Fruit fly (Drosophila melanogaster) whole organism, embryonic: ENCODE results near the gene CG33235.
A peak's percentile ranks its signal among the peaks of the same experiment; 100 is the strongest.

ENCODE experiments used
- Atf-2 ChIP-seq: fragments of 200-800 bp; sonication (Bioruptor generic); optimal IDR thresholded peaks from 2 replicates; lab custom pipeline; 2016; ENCODE audit warnings: missing biosample characterization, missing genetic modification characterization
- Atf3 ChIP-seq: fragments of 200-800 bp; sonication (Bioruptor generic); optimal IDR thresholded peaks from 3 replicates; lab custom pipeline; 2016; ENCODE audit warnings: missing biosample characterization, missing genetic modification characterization
- B-H1 ChIP-seq: fragments of 200-800 bp; sonication (Bioruptor generic); IDR thresholded peaks from 3 replicates; pipeline ENCODE4 v1.3.6; 2022; ENCODE audit warnings: missing biosample characterization, missing genetic modification characterization
- BtbVII ChIP-seq: fragments of 200-800 bp; sonication (Bioruptor generic); optimal IDR thresholded peaks from 3 replicates; lab custom pipeline; 2017; ENCODE audit warnings: missing biosample characterization, mild to moderate bottlenecking, missing genetic modification characterization
- CG10274 ChIP-seq: fragments of 200-800 bp; sonication (Bioruptor generic); optimal IDR thresholded peaks from 3 replicates; lab custom pipeline; 2017; ENCODE audit warnings: missing biosample characterization, mild to moderate bottlenecking, missing genetic modification characterization
- CG10366 ChIP-seq: fragments of 200-800 bp; sonication (Bioruptor generic); IDR thresholded peaks from 2 replicates; pipeline ENCODE4 v1.3.6; 2022; ENCODE audit warnings: missing biosample characterization, missing genetic modification characterization
- CG10462 ChIP-seq: fragments of 200-800 bp; sonication (Bioruptor generic); optimal IDR thresholded peaks from 2 replicates; lab custom pipeline; 2016; ENCODE audit warnings: missing biosample characterization, missing genetic modification characterization
- CG11696 ChIP-seq: fragments of 200-800 bp; sonication (Bioruptor generic); IDR thresholded peaks from 2 replicates; pipeline ENCODE4 v1.3.6; 2022; ENCODE audit warnings: missing biosample characterization, missing genetic modification characterization
- CG12391 ChIP-seq: fragments of 200-800 bp; sonication (Bioruptor generic); optimal IDR thresholded peaks from 3 replicates; lab custom pipeline; 2018; ENCODE audit warnings: missing biosample characterization, mild to moderate bottlenecking, missing genetic modification characterization, moderate library complexity
- CG14050 ChIP-seq: fragments of 200-800 bp; sonication (Bioruptor generic); IDR thresholded peaks from 3 replicates; pipeline ENCODE4 v1.3.6; 2022; ENCODE audit warnings: missing biosample characterization, missing genetic modification characterization
- CG1647 ChIP-seq: fragments of 200-800 bp; sonication (Bioruptor generic); optimal IDR thresholded peaks from 3 replicates; lab custom pipeline; 2016; ENCODE audit warnings: missing biosample characterization, missing genetic modification characterization
- CG17328 ChIP-seq: fragments of 200-800 bp; sonication (Bioruptor generic); IDR thresholded peaks from 2 replicates; pipeline ENCODE4 v1.3.6; 2022; ENCODE audit warnings: missing biosample characterization, missing genetic modification characterization
- CG2875 ChIP-seq: fragments of 200-800 bp; sonication (Bioruptor generic); optimal IDR thresholded peaks from 2 replicates; lab custom pipeline; 2017; ENCODE audit warnings: missing biosample characterization, mild to moderate bottlenecking, missing genetic modification characterization, missing genetic modification reagents
- CG3407 ChIP-seq: fragments of 200-800 bp; sonication (Bioruptor generic); optimal IDR thresholded peaks from 2 replicates; lab custom pipeline; 2018; ENCODE audit warnings: missing biosample characterization, mild to moderate bottlenecking, missing genetic modification characterization
- CG3726 ChIP-seq: fragments of 200-800 bp; sonication (Bioruptor generic); IDR thresholded peaks from 3 replicates; pipeline ENCODE4, ENCODE4 v1.3.6; 2022; ENCODE audit warnings: missing biosample characterization, missing genetic modification characterization
- CG4328 ChIP-seq: fragments of 200-800 bp; sonication (Bioruptor generic); optimal IDR thresholded peaks from 3 replicates; lab custom pipeline; 2017; ENCODE audit warnings: missing biosample characterization, missing genetic modification reagents, missing genetic modification characterization
- CG7963 ChIP-seq: fragments of 200-800 bp; sonication (Bioruptor generic); IDR thresholded peaks from 3 replicates; pipeline ENCODE4 v1.3.6; 2022; ENCODE audit warnings: missing biosample characterization, missing genetic modification characterization; ENCODE audit not compliant: partially characterized antibody
- CG8089 ChIP-seq: fragments of 200-800 bp; sonication (Bioruptor generic); optimal IDR thresholded peaks from 3 replicates; lab custom pipeline; 2016; ENCODE audit warnings: missing biosample characterization, missing genetic modification characterization
- CG9932 ChIP-seq: fragments of 200-800 bp; sonication (Bioruptor generic); IDR thresholded peaks from 2 replicates; pipeline ENCODE4 v1.3.6; 2022; ENCODE audit warnings: missing biosample characterization, missing genetic modification characterization
- D19B ChIP-seq: fragments of 200-800 bp; sonication (Bioruptor generic); optimal IDR thresholded peaks from 2 replicates; lab custom pipeline; 2017; ENCODE audit warnings: missing biosample characterization, mild to moderate bottlenecking, missing genetic modification characterization
- Dek ChIP-seq: fragments of 200-800 bp; sonication (Bioruptor generic); optimal IDR thresholded peaks from 3 replicates; lab custom pipeline; 2019; ENCODE audit warnings: missing biosample characterization, mild to moderate bottlenecking, missing genetic modification characterization, moderate library complexity
- Dip2 ChIP-seq: fragments of 200-800 bp; sonication (Bioruptor generic); IDR thresholded peaks from 2 replicates; pipeline ENCODE4 v1.3.6; 2022; ENCODE audit warnings: missing biosample characterization, missing genetic modification characterization
- Dll ChIP-seq: fragments of 200-800 bp; sonication (Bioruptor generic); IDR thresholded peaks from 4 replicates; pipeline ENCODE4 v1.3.6; 2022; ENCODE audit warnings: missing biosample characterization, missing genetic modification characterization; ENCODE audit not compliant: partially characterized antibody
- Doc3 ChIP-seq: fragments of 200-800 bp; sonication (Bioruptor generic); IDR thresholded peaks from 3 replicates; pipeline ENCODE4 v1.3.6; 2022; ENCODE audit warnings: missing biosample characterization, missing genetic modification characterization; ENCODE audit not compliant: partially characterized antibody
- Dp ChIP-seq: fragments of 200-800 bp; sonication (Bioruptor generic); optimal IDR thresholded peaks from 2 replicates; lab custom pipeline; 2018; ENCODE audit warnings: missing biosample characterization, mild to moderate bottlenecking, missing genetic modification characterization, moderate library complexity
- Fer2 ChIP-seq: fragments of 200-800 bp; sonication (Bioruptor generic); optimal IDR thresholded peaks from 2 replicates; lab custom pipeline; 2018; ENCODE audit warnings: missing biosample characterization, mild to moderate bottlenecking, missing genetic modification characterization, moderate library complexity
- Hey ChIP-seq: fragments of 200-800 bp; sonication (Bioruptor generic); optimal IDR thresholded peaks from 3 replicates; lab custom pipeline; 2018; ENCODE audit warnings: missing biosample characterization, mild to moderate bottlenecking, missing genetic modification characterization
- Hr3 ChIP-seq: fragments of 200-800 bp; sonication (Bioruptor generic); optimal IDR thresholded peaks from 3 replicates; lab custom pipeline; 2016; ENCODE audit warnings: missing biosample characterization, missing genetic modification characterization
- Hr39 ChIP-seq: fragments of >200 bp; optimal IDR thresholded peaks from 2 replicates; lab custom pipeline; 2017
- NC2β ChIP-seq: fragments of 200-800 bp; sonication (Bioruptor generic); optimal IDR thresholded peaks from 2 replicates; lab custom pipeline; 2016; ENCODE audit warnings: missing biosample characterization, missing genetic modification characterization
- NFAT ChIP-seq: fragments of 200-800 bp; sonication (Bioruptor generic); IDR thresholded peaks from 2 replicates; pipeline ENCODE4 v1.3.6; 2022; ENCODE audit warnings: missing biosample characterization, missing genetic modification characterization
- NfI ChIP-seq: fragments of 200-800 bp; sonication (Bioruptor generic); optimal IDR thresholded peaks from 3 replicates; lab custom pipeline; 2018; ENCODE audit warnings: missing biosample characterization, mild to moderate bottlenecking, missing genetic modification characterization, moderate library complexity
- Opbp ChIP-seq: fragments of 200-800 bp; sonication (Bioruptor generic); IDR thresholded peaks from 3 replicates; pipeline ENCODE4 v1.3.6; 2022; ENCODE audit warnings: missing biosample characterization, missing genetic modification characterization; ENCODE audit not compliant: partially characterized antibody
- Poxn ChIP-seq: fragments of 200-800 bp; sonication (Bioruptor generic); IDR thresholded peaks from 2 replicates; pipeline ENCODE4 v1.3.6; 2022; ENCODE audit warnings: missing biosample characterization, missing genetic modification characterization
- Ssrp ChIP-seq: fragments of 200-800 bp; sonication (Bioruptor generic); optimal IDR thresholded peaks from 2 replicates; lab custom pipeline; 2018; ENCODE audit warnings: missing biosample characterization, mild to moderate bottlenecking, missing genetic modification characterization, moderate library complexity
- Usf ChIP-seq: fragments of 200-800 bp; sonication (Bioruptor generic); optimal IDR thresholded peaks from 2 replicates; lab custom pipeline; 2017; ENCODE audit warnings: missing genotype, missing biosample characterization, missing genetic modification characterization
- Xbp1 ChIP-seq: fragments of 200-800 bp; sonication (Bioruptor generic); optimal IDR thresholded peaks from 3 replicates; lab custom pipeline; 2016; ENCODE audit warnings: missing biosample characterization, mild to moderate bottlenecking, missing genetic modification characterization
- YL-1 ChIP-seq: fragments of 200-800 bp; sonication (Bioruptor generic); optimal IDR thresholded peaks from 3 replicates; lab custom pipeline; 2017; ENCODE audit warnings: missing biosample characterization, mild to moderate bottlenecking, missing genetic modification characterization
- al ChIP-seq: fragments of 200-800 bp; sonication (Bioruptor generic); IDR thresholded peaks from 2 replicates; pipeline ENCODE4 v1.3.6; 2022; ENCODE audit warnings: missing biosample characterization, missing genetic modification characterization
- ash1 ChIP-seq: fragments of 200-800 bp; sonication (Bioruptor generic); optimal IDR thresholded peaks from 2 replicates; lab custom pipeline; 2018; ENCODE audit warnings: missing biosample characterization, mild to moderate bottlenecking, missing genetic modification characterization
- btn ChIP-seq: fragments of 200-800 bp; sonication (Bioruptor generic); optimal IDR thresholded peaks from 2 replicates; lab custom pipeline; 2016; ENCODE audit warnings: missing biosample characterization, missing genetic modification characterization
- emc ChIP-seq: fragments of 200-800 bp; sonication (Bioruptor generic); optimal IDR thresholded peaks from 2 replicates; lab custom pipeline; 2016; ENCODE audit warnings: missing biosample characterization, missing genetic modification characterization
- esg ChIP-seq: fragments of 200-800 bp; sonication (Bioruptor generic); conservative IDR thresholded peaks from 2 replicates; pipeline ENCODE4 v1.3.6; 2022; ENCODE audit warnings: missing biosample characterization, missing genetic modification characterization
- eyg ChIP-seq: fragments of 200-800 bp; sonication (Bioruptor generic); optimal IDR thresholded peaks from 3 replicates; lab custom pipeline; 2016; ENCODE audit warnings: missing biosample characterization, missing genetic modification characterization
- her ChIP-seq: fragments of 200-800 bp; sonication (Bioruptor generic); optimal IDR thresholded peaks from 2 replicates; lab custom pipeline; 2016; ENCODE audit warnings: missing biosample characterization, missing genetic modification characterization
- pros ChIP-seq: fragments of 200-800 bp; sonication (Bioruptor generic); optimal IDR thresholded peaks from 3 replicates; lab custom pipeline; 2019; ENCODE audit warnings: missing biosample characterization, mild to moderate bottlenecking, missing genetic modification characterization, moderate library complexity
- scrt ChIP-seq: fragments of 200-800 bp; sonication (Bioruptor generic); optimal IDR thresholded peaks from 2 replicates; lab custom pipeline; 2018; ENCODE audit warnings: missing biosample characterization, mild to moderate bottlenecking, missing genetic modification characterization, moderate library complexity
- sr ChIP-seq: fragments of 200-800 bp; sonication (Bioruptor generic); IDR thresholded peaks from 3 replicates; pipeline ENCODE4 v1.3.6; 2022; ENCODE audit warnings: missing biosample characterization, missing genetic modification characterization
- sug ChIP-seq: fragments of 200-800 bp; optimal IDR thresholded peaks from 2 replicates; lab custom pipeline; 2019; ENCODE audit warnings: missing biosample characterization, mild to moderate bottlenecking, missing genetic modification characterization, moderate library complexity
- tin ChIP-seq: fragments of 200-800 bp; sonication (Bioruptor generic); optimal IDR thresholded peaks from 3 replicates; lab custom pipeline; 2016; ENCODE audit warnings: missing biosample characterization, missing genetic modification characterization
- trem ChIP-seq: fragments of 200-800 bp; optimal IDR thresholded peaks from 3 replicates; lab custom pipeline; 2019; ENCODE audit warnings: missing biosample characterization, mild to moderate bottlenecking, missing genetic modification characterization, moderate library complexity
- zfh1 ChIP-seq: fragments of 200-800 bp; sonication (Bioruptor generic); IDR thresholded peaks from 3 replicates; pipeline ENCODE4 v1.3.6; 2022; ENCODE audit warnings: missing biosample characterization, missing genetic modification characterization

The CG33235 gene

DNA sequence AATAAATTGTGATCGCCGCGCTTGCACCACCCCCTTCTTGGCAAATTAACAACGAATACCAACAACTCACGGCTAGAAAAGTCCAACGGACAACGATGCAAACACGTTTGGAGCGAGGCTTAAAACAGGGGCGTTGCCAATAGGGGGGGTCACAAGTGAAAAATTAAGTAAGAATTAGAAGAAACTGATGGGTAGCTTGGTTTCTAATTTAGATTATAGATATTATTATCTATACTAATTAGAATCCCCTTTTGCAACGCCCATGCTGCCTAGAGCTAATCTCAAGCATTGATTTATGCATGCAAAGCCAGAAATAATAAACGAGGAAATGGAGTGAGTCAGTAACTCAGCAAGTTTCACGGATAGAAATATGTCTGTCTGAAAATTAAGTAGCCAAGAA is 27.1 kb upstream of the CG33235 start (continued):
- peak; percentile 46 for TF ChIP-seq sug (tag; lab: Kevin White, UChicago)
- TF ChIP-seq ash1 (GFP tag; lab: Kevin White, UChicago): no peak
- no peak for TF ChIP-seq CG4328
- TF ChIP-seq CG14050 (GFP tag; lab: Robert Waterston, UW): peak; percentile 72
- no peak for TF ChIP-seq CG7963 (GFP tag; lab: Robert Waterston, UW)
- TF ChIP-seq NfI (GFP tag; lab: Kevin White, UChicago): peak; percentile 78
- TF ChIP-seq Doc3 (GFP tag; lab: Robert Waterston, UW): no peak
- 0 out of 2 replicates have a peak, but pooled peaks have one; percentile 36 for TF ChIP-seq Poxn (GFP tag; lab: Robert Waterston, UW)
- TF ChIP-seq Opbp: no peak
- TF ChIP-seq scrt (GFP tag; lab: Kevin White, UChicago): peak; percentile 58
- TF ChIP-seq CG3726: peak; percentile 66; the same call in 1 of the 3 replicates
- peak; percentile 51 for TF ChIP-seq CG2875
- peak; percentile 79 for TF ChIP-seq esg (GFP tag; lab: Robert Waterston, UW)
- TF ChIP-seq zfh1 (GFP tag; lab: Robert Waterston, UW): peak; percentile 70; the same call in 2 of the 3 replicates
- TF ChIP-seq her (GFP tag; lab: Kevin White, UChicago): no peak
- peak; percentile 64 for TF ChIP-seq Ssrp
- TF ChIP-seq Fer2 (tag; lab: Kevin White, UChicago): peak; percentile 61
- peak; percentile 0 for TF ChIP-seq CG1647
- TF ChIP-seq Dp (GFP tag; lab: Kevin White, UChicago): no peak
- TF ChIP-seq CG10366 (GFP tag; lab: Robert Waterston, UW): peak; percentile 85
- no peak for TF ChIP-seq Atf3 (GFP tag; lab: Kevin White, UChicago)
- TF ChIP-seq sr (GFP tag; lab: Robert Waterston, UW): 0 out of 3 replicates have a peak, but pooled peaks have one; percentile 19
- no peak for TF ChIP-seq eyg
- no peak for TF ChIP-seq CG8089
- TF ChIP-seq CG10274: peak; percentile 57
- TF ChIP-seq Dip2 (GFP tag; lab: Robert Waterston, UW): no peak
- TF ChIP-seq NC2β (GFP tag; lab: Kevin White, UChicago): no peak
- peak; percentile 66 for TF ChIP-seq BtbVII (GFP tag; lab: Kevin White, UChicago)
- TF ChIP-seq emc: no peak
- TF ChIP-seq CG10462 (GFP tag; lab: Kevin White, UChicago): peak; percentile 17
- no peak for TF ChIP-seq Dll (GFP tag; lab: Robert Waterston, UW)
- peak; percentile 28 for TF ChIP-seq Usf (GFP tag; lab: Kevin White, UChicago)
- peak; percentile 89 for TF ChIP-seq CG9932 (GFP tag; lab: Robert Waterston, UW)
- TF ChIP-seq Xbp1 (GFP tag; lab: Kevin White, UChicago): peak; percentile 73
- no peak for TF ChIP-seq Atf-2 (GFP tag; lab: Kevin White, UChicago)
- TF ChIP-seq CG3407: no peak
- peak; percentile 93 for TF ChIP-seq CG11696 (GFP tag; lab: Robert Waterston, UW)
- TF ChIP-seq Hr3: peak; percentile 58
- peak; percentile 71 for TF ChIP-seq Dek (tag; lab: Kevin White, UChicago)
- TF ChIP-seq B-H1: peak; percentile 79
- TF ChIP-seq al (GFP tag; lab: Robert Waterston, UW): peak; percentile 80
- peak; percentile 88; the same call in 1 of the 2 replicates for TF ChIP-seq NFAT (GFP tag; lab: Robert Waterston, UW)
- no peak for TF ChIP-seq Hey (tag; lab: Kevin White, UChicago)
- peak; percentile 65 for TF ChIP-seq tin (GFP tag; lab: Kevin White, UChicago)
- TF ChIP-seq D19B: peak; percentile 49
- peak; percentile 66 for TF ChIP-seq CG12391 (tag; lab: Kevin White, UChicago)
- peak; percentile 79 for TF ChIP-seq CG17328
- no peak for TF ChIP-seq YL-1 (GFP tag; lab: Kevin White, UChicago)
- no peak for TF ChIP-seq btn (GFP tag; lab: Kevin White, UChicago)
- TF ChIP-seq pros: no peak
- no peak for TF ChIP-seq Hr39 (lab: Kevin White, UChicago)
- TF ChIP-seq trem (tag; lab: Kevin White, UChicago): no peak
